Worm (Caenorhabditis elegans) whole organism, mixed stage, embryonic: Measurements from ENCODE around the gene cox-5A.

Experiments
- M03D4.4 ChIP-seq: sonication (generic microtip); optimal IDR thresholded peaks from 2 replicates; lab custom pipeline; 2017; ENCODE audit warnings: mild to moderate bottlenecking, missing genetic modification characterization, missing compliant biosample characterization
- bed-3 ChIP-seq: fragments of 200-800 bp; sonication (Bioruptor generic); optimal IDR thresholded peaks from 3 replicates; lab custom pipeline; 2018; ENCODE audit warnings: mild to moderate bottlenecking, missing genetic modification characterization, moderate library complexity, missing compliant biosample characterization
- blmp-1 ChIP-seq: fragments of 150-350 bp; optimal IDR thresholded peaks from 2 replicates; lab custom pipeline; 2014; ENCODE audit warnings: missing biosample characterization, missing genetic modification characterization
- ceh-83 ChIP-seq: fragments of 200-800 bp; sonication (Bioruptor generic); optimal IDR thresholded peaks from 2 replicates; lab custom pipeline; 2018; ENCODE audit warnings: mild to moderate bottlenecking, missing genetic modification characterization, missing compliant biosample characterization
- ces-1 ChIP-seq: fragments of 150-350 bp; optimal IDR thresholded peaks from 2 replicates; lab custom pipeline; 2014; ENCODE audit warnings: missing biosample characterization, missing genetic modification reagents, missing genetic modification characterization
- cnd-1 ChIP-seq: fragments of 200-800 bp; sonication (Bioruptor generic); optimal IDR thresholded peaks from 2 replicates; lab custom pipeline; 2018; ENCODE audit warnings: mild to moderate bottlenecking, missing genetic modification characterization, missing compliant biosample characterization
- drap-1 ChIP-seq: fragments of 200-800 bp; sonication (Bioruptor generic); optimal IDR thresholded peaks from 3 replicates; lab custom pipeline; 2018; ENCODE audit warnings: mild to moderate bottlenecking, missing genetic modification characterization, missing compliant biosample characterization
- elt-3 ChIP-seq: fragments of 150-350 bp; optimal IDR thresholded peaks from 2 replicates; lab custom pipeline; 2014; ENCODE audit warnings: missing biosample characterization, missing genetic modification characterization
- flh-1 ChIP-seq: fragments of 200-800 bp; sonication (Bioruptor generic); optimal IDR thresholded peaks from 2 replicates; lab custom pipeline; 2018; ENCODE audit warnings: mild to moderate bottlenecking, missing genetic modification characterization, moderate library complexity, missing compliant biosample characterization
- ham-2 ChIP-seq: fragments of 200-800 bp; sonication (Bioruptor generic); optimal IDR thresholded peaks from 2 replicates; lab custom pipeline; 2018; ENCODE audit warnings: mild to moderate bottlenecking, missing genetic modification characterization, missing compliant biosample characterization
- hlh-1 ChIP-seq: fragments of 150-350 bp; optimal IDR thresholded peaks from 2 replicates; lab custom pipeline; 2014; ENCODE audit warnings: missing biosample characterization, missing genetic modification reagents, missing genetic modification characterization
- lin-32 ChIP-seq: fragments of 200-800 bp; sonication (Bioruptor generic); optimal IDR thresholded peaks from 2 replicates; lab custom pipeline; 2018; ENCODE audit warnings: mild to moderate bottlenecking, missing genetic modification characterization, missing compliant biosample characterization
- lsy-2 ChIP-seq: fragments of 150-350 bp; optimal IDR thresholded peaks from 2 replicates; lab custom pipeline; 2014; ENCODE audit warnings: missing biosample characterization, missing genetic modification characterization
- mab-5 ChIP-seq: fragments of 150-350 bp; optimal IDR thresholded peaks from 2 replicates; lab custom pipeline; 2014; ENCODE audit warnings: missing biosample characterization, missing genetic modification characterization
- mep-1 ChIP-seq: fragments of 150-350 bp; optimal IDR thresholded peaks from 2 replicates; lab custom pipeline; 2017; ENCODE audit warnings: missing biosample characterization, missing genetic modification reagents, missing genetic modification characterization, inconsistent platforms
- mls-2 ChIP-seq: sonication (generic microtip); optimal IDR thresholded peaks from 2 replicates; lab custom pipeline; 2016; ENCODE audit warnings: mild to moderate bottlenecking, missing genetic modification characterization, moderate library complexity, missing compliant biosample characterization
- nhr-12 ChIP-seq: fragments of 150-350 bp; optimal IDR thresholded peaks from 2 replicates; lab custom pipeline; 2014; ENCODE audit warnings: missing biosample characterization, missing genetic modification characterization
- nhr-2 ChIP-seq: fragments of 150-350 bp; optimal IDR thresholded peaks from 2 replicates; lab custom pipeline; 2014; ENCODE audit warnings: missing biosample characterization, missing genetic modification characterization
- nhr-237 ChIP-seq: fragments of 150-350 bp; optimal IDR thresholded peaks from 2 replicates; lab custom pipeline; 2014; ENCODE audit warnings: missing biosample characterization, missing genetic modification characterization
- nhr-76 ChIP-seq: sonication (generic microtip); optimal IDR thresholded peaks from 2 replicates; lab custom pipeline; 2017; ENCODE audit warnings: missing biosample characterization, missing genetic modification characterization
- sem-2 ChIP-seq: fragments of 200-800 bp; sonication (Bioruptor generic); optimal IDR thresholded peaks from 2 replicates; lab custom pipeline; 2018; ENCODE audit warnings: mild to moderate bottlenecking, missing genetic modification characterization, missing compliant biosample characterization
- snpc-4 ChIP-seq: fragments of 150-350 bp; optimal IDR thresholded peaks from 2 replicates; lab custom pipeline; 2014; ENCODE audit warnings: missing biosample characterization, missing genetic modification characterization
- sptf-1 ChIP-seq: sonication (generic microtip); optimal IDR thresholded peaks from 2 replicates; lab custom pipeline; 2017; ENCODE audit warnings: mild to moderate bottlenecking, missing genetic modification characterization, moderate library complexity, missing compliant biosample characterization
- tbx-8 ChIP-seq: fragments of 200-800 bp; sonication (Bioruptor generic); optimal IDR thresholded peaks from 2 replicates; lab custom pipeline; 2018; ENCODE audit warnings: mild to moderate bottlenecking, missing genetic modification characterization, moderate library complexity, missing compliant biosample characterization
- unc-120 ChIP-seq: sonication (generic microtip); optimal IDR thresholded peaks from 2 replicates; lab custom pipeline; 2017; ENCODE audit warnings: missing genetic modification characterization, missing compliant biosample characterization; ENCODE audit not compliant: poor library complexity, severe bottlenecking
- unc-39 ChIP-seq: fragments of 150-350 bp; optimal IDR thresholded peaks from 2 replicates; lab custom pipeline; 2014; ENCODE audit warnings: missing biosample characterization, missing genetic modification characterization
- unc-62 ChIP-seq: fragments of 150-350 bp; optimal IDR thresholded peaks from 2 replicates; lab custom pipeline; 2014; ENCODE audit warnings: missing biosample characterization, missing genetic modification reagents, missing genetic modification characterization
- zip-8 ChIP-seq: fragments of 150-350 bp; optimal IDR thresholded peaks from 2 replicates; lab custom pipeline; 2014; ENCODE audit warnings: missing biosample characterization, missing genetic modification characterization

The cox-5A gene

DNA sequence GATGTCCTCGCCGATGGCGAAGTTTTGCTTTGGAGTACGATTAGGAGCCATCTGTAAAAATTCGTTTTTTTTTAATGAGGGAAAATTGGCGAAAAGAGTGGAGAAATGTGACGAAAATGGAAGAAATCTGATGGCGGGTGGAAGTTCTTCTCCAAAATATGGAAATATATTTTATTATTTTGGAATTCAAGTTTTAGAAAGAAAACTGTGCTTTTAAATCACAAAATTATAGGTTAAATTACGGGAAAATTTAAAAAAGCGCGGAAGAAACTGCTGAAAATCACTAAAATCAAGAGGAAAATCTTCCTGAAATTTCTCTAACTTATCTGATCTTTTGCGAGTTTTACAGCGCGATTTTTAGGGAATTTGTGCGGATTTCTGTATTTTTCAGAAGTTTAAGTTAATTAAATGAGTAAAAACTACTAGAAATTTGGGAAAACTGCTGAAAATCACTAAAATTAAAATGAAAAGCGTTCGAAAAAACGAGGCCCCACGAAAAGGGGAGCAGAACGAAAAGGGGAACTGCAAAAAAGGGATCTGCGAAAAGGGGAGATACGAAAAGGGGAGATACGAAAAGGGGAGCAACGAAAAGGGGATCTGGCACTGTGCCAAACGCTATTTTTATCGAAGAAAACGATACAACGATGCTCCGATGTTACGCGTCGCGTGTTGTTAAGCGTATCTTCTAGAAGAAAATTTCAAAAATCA lies 27.6 kb upstream of the cox-5A start, which contains the start of the genes cec-7 and enu-3.5:
Gene cec-7, minus strand, starts transcription at position 51 of the 708 bp plus-strand sequence.
Gene enu-3.5, plus strand, starts transcription at position 670 of the 708 bp plus-strand sequence.
- TF ChIP-seq blmp-1 (tag; lab: Kevin White, UChicago), result no peak
- no peak for TF ChIP-seq nhr-76 (tag; lab: Kevin White, UChicago)
- TF ChIP-seq, all 35 proteins: peak for 0

DNA sequence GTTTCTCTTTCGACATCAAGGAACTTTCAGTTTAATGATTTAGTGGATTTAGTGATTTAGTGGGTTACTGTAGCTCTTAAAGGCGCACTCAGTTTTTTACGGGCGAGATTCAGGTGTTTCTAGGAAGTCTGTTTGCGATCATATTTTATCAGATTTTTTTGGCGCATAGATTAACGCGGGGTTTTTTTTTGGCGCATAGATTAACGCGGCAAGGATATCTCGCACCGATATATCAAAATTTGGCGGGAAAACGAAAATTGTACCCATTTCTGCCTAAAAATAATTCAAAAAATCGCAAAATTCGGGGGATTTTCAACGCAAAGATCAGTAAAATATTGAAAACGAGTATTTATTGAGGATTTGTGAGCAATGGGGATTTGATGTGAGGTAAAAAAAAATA lies 24.6 kb upstream of the cox-5A start:
- TF ChIP-seq nhr-237 (no peak), unc-120 (tag; lab: Kevin White, UChicago) (no peak), nhr-12 (no peak), sem-2 (no peak)

DNA sequence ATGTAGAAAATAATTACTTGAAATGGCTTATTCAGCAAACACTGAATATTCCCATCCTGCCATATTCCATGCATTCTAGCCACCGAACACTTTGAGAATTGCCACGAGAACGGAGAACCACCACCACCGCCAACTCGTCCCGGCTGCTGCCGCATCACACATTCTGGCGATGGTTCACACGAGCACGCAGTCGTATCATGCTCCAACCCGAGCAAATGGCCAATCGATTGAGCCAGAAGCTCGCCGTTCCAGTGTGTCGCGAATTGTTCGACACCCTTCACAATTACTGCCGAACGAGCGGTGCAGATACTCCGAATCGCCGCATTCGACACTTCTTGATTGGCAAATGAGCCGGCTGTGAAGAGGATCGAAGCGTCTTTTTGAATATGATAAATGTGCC lies 20.1 kb upstream of the cox-5A start:
- no peak for TF ChIP-seq flh-1 (GFP tag; lab: Kevin White, UChicago)
- no peak for TF ChIP-seq tbx-8 (GFP tag; lab: Kevin White, UChicago)
- no peak for TF ChIP-seq zip-8
- TF ChIP-seq sem-2, result no peak
- no peak for TF ChIP-seq mep-1 (tag; lab: Kevin White, UChicago)
- no peak for TF ChIP-seq sptf-1
- no peak for TF ChIP-seq lsy-2
- TF ChIP-seq nhr-12, result no peak
- TF ChIP-seq snpc-4 (tag; lab: Kevin White, UChicago), result no peak

DNA sequence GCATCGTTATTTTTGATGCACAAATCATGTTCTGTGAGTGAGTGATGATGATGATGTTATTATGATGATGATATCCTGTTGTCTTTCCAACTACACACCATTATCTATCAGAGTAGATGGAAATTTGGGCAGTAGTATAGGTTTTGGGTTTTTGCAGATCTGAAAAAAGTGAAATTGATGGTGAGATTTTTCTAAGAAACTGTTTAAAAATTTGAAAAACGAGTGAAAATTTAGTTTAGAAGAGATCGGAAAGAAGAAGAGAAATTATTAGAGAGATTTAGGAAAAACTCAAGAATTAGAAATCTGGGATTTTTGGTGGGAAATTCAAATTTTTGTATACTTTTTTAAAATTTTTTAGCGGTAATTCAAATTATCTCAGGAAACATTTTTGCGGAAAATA lies 13.7 kb upstream of the cox-5A start, which contains the start of the genes Y37D8A.29 and unc-71:
Gene Y37D8A.29, minus strand, starts transcription at position 101 of the 400 bp plus-strand sequence.
Gene unc-71, minus strand, starts transcription at position 159 of the 400 bp plus-strand sequence.
- TF ChIP-seq elt-3 (no peak), M03D4.4 (tag; lab: Kevin White, UChicago) (no peak)

- no peak for TF ChIP-seq mab-5 (tag; lab: Kevin White, UChicago)
- TF ChIP-seq ces-1 (GFP tag; lab: Kevin White, UChicago), result peak; percentile 81
- TF ChIP-seq, all 35 proteins: peak for 1
Observed at ce11 chrIII:12892767-12893166, 12.5 kb upstream of the cox-5A start.

DNA sequence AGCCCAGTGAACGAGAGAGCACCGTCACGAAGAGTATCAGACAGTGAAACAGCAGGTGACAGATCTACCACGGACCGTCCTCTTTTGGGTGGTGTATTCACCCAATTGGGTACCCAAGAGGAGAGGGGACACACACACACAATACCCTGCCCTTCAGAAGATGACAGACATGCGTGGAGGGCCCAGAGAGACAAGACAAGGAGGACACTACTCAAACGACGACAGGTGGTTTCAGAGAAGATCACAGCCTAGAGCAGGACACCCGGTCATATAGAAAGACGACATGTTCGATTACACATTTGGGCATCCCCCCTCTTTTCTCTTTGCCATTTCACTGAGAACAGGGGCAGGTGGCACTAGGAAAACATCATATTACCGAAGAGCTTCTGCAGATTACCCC lies 11.1 kb upstream of the cox-5A start:
- TF ChIP-seq mep-1 (tag; lab: Kevin White, UChicago) (peak; percentile 59), bed-3 (no peak), lin-32 (GFP tag; lab: Kevin White, UChicago) (peak; percentile 88), hlh-1 (tag; lab: Kevin White, UChicago) (peak; percentile 48), unc-120 (tag; lab: Kevin White, UChicago) (peak; percentile 0), unc-62 (GFP tag; lab: Kevin White, UChicago) (peak; percentile 37), nhr-2 (tag; lab: Kevin White, UChicago) (peak; percentile 99), sptf-1 (peak; percentile 23), cnd-1 (tag; lab: Kevin White, UChicago) (peak; percentile 71), unc-39 (tag; lab: Kevin White, UChicago) (no peak), nhr-237 (no peak)
- TF ChIP-seq, all 35 proteins: peak for 8

- TF ChIP-seq unc-62 (GFP tag; lab: Kevin White, UChicago) (peak; percentile 65), drap-1 (GFP tag; lab: Kevin White, UChicago) (no peak)
- TF ChIP-seq, all 35 proteins: peak for 1
Observed at ce11 chrIII:12904052-12904451, 1.2 kb upstream of the cox-5A start.

DNA sequence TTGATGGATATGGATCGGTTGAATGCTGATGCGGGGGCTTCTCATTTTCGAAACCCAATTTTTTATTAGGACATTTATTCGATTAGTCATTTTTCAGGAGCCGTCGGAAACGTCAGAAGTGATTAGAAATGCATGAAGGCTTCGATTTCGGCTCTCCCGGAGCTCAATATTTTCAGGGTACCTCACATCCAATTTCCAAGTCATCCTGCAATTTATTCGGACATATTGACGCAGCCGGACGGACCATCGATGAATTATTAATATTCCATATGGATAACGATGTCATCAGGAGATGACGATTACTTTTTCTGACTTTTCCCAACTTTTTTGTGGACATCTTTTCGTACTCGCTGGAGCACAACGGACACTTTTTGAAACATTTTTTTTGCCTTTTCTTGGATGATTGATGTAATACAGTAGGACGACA lies 1.3 kb downstream of the cox-5A start:
- TF ChIP-seq zip-8 (no peak), unc-62 (GFP tag; lab: Kevin White, UChicago) (no peak), elt-3 (no peak), mls-2 (tag; lab: Kevin White, UChicago) (no peak), flh-1 (GFP tag; lab: Kevin White, UChicago) (no peak), M03D4.4 (tag; lab: Kevin White, UChicago) (no peak), ham-2 (GFP tag; lab: Kevin White, UChicago) (no peak), snpc-4 (tag; lab: Kevin White, UChicago) (no peak), blmp-1 (tag; lab: Kevin White, UChicago) (no peak), ceh-83 (no peak), nhr-237 (no peak), nhr-76 (tag; lab: Kevin White, UChicago) (no peak), mep-1 (tag; lab: Kevin White, UChicago) (no peak), tbx-8 (GFP tag; lab: Kevin White, UChicago) (no peak), ces-1 (GFP tag; lab: Kevin White, UChicago) (no peak), nhr-2 (tag; lab: Kevin White, UChicago) (no peak)
- TF ChIP-seq, all 35 proteins: peak for 0
